Fruit fly (Drosophila melanogaster) whole organism, embryonic: ENCODE results near the gene CG34357.

Source experiments
- ATbp ChIP-seq: fragments of 200-800 bp; sonication (Bioruptor generic); optimal IDR thresholded peaks from 2 replicates; lab custom pipeline; 2017; ENCODE audit warnings: missing biosample characterization, mild to moderate bottlenecking, missing genetic modification characterization, missing genetic modification reagents
- Awh ChIP-seq: fragments of 200-800 bp; sonication (Bioruptor generic); IDR thresholded peaks from 2 replicates; pipeline ENCODE4, ENCODE4 v1.3.6; 2022; ENCODE audit warnings: missing biosample characterization, missing genetic modification characterization
- B-H2 ChIP-seq: fragments of 200-800 bp; sonication (Bioruptor generic); optimal IDR thresholded peaks from 2 replicates; lab custom pipeline; 2018; ENCODE audit warnings: missing biosample characterization, mild to moderate bottlenecking, missing genetic modification characterization
- CG12769 ChIP-seq: fragments of 200-800 bp; sonication (Bioruptor generic); optimal IDR thresholded peaks from 2 replicates; lab custom pipeline; 2019; ENCODE audit warnings: missing biosample characterization, mild to moderate bottlenecking, missing genetic modification characterization, moderate library complexity
- CG13775 ChIP-seq: fragments of 200-800 bp; sonication (Bioruptor generic); optimal IDR thresholded peaks from 3 replicates; lab custom pipeline; 2017; ENCODE audit warnings: missing biosample characterization, mild to moderate bottlenecking, missing genetic modification characterization
- CG14860 ChIP-seq: fragments of 200-800 bp; sonication (Bioruptor generic); IDR thresholded peaks from 3 replicates; pipeline ENCODE4 v1.3.6; 2022; ENCODE audit warnings: missing biosample characterization, missing genetic modification characterization; ENCODE audit not compliant: partially characterized antibody
- CG15479 ChIP-seq: fragments of 200-800 bp; sonication (Bioruptor generic); optimal IDR thresholded peaks from 3 replicates; lab custom pipeline; 2019; ENCODE audit warnings: missing biosample characterization, mild to moderate bottlenecking, missing genetic modification characterization, moderate library complexity
- CG16815 ChIP-seq: fragments of 200-800 bp; sonication (Bioruptor generic); optimal IDR thresholded peaks from 3 replicates; lab custom pipeline; 2017; ENCODE audit warnings: missing biosample characterization, mild to moderate bottlenecking, missing genetic modification characterization
- CG17328 ChIP-seq: fragments of 200-800 bp; sonication (Bioruptor generic); IDR thresholded peaks from 2 replicates; pipeline ENCODE4 v1.3.6; 2022; ENCODE audit warnings: missing biosample characterization, missing genetic modification characterization
- CG17359 ChIP-seq: fragments of 200-800 bp; sonication (Bioruptor generic); optimal IDR thresholded peaks from 3 replicates; lab custom pipeline; 2018; ENCODE audit warnings: missing biosample characterization, mild to moderate bottlenecking, missing genetic modification characterization, moderate library complexity
- CG17568 ChIP-seq: fragments of 200-800 bp; sonication (Bioruptor generic); optimal IDR thresholded peaks from 2 replicates; lab custom pipeline; 2018; ENCODE audit warnings: missing biosample characterization, mild to moderate bottlenecking, missing genetic modification characterization, moderate library complexity
- CG1792 ChIP-seq: fragments of 200-800 bp; sonication (Bioruptor generic); optimal IDR thresholded peaks from 2 replicates; lab custom pipeline; 2016; ENCODE audit warnings: missing biosample characterization, missing genetic modification characterization
- CG2202 ChIP-seq: fragments of 200-800 bp; sonication (Bioruptor generic); optimal IDR thresholded peaks from 2 replicates; lab custom pipeline; 2018; ENCODE audit warnings: missing biosample characterization, mild to moderate bottlenecking, missing genetic modification characterization
- CG2712 ChIP-seq: fragments of 200-800 bp; optimal IDR thresholded peaks from 3 replicates; lab custom pipeline; 2019; ENCODE audit warnings: missing biosample characterization, mild to moderate bottlenecking, missing genetic modification characterization, moderate library complexity
- CG3163 ChIP-seq: fragments of 200-800 bp; sonication (Bioruptor generic); optimal IDR thresholded peaks from 3 replicates; lab custom pipeline; 2016; ENCODE audit warnings: missing biosample characterization, missing genetic modification characterization
- CG33213 ChIP-seq: fragments of 200-800 bp; sonication (Bioruptor generic); optimal IDR thresholded peaks from 3 replicates; lab custom pipeline; 2016; ENCODE audit warnings: missing biosample characterization, missing genetic modification characterization
- CG43689 ChIP-seq: fragments of 200-800 bp; sonication (Bioruptor generic); IDR thresholded peaks from 2 replicates; pipeline ENCODE4 v1.3.6; 2022; ENCODE audit warnings: missing biosample characterization, missing genetic modification characterization
- CG4617 ChIP-seq: fragments of 200-800 bp; sonication (Bioruptor generic); optimal IDR thresholded peaks from 3 replicates; lab custom pipeline; 2016; ENCODE audit warnings: missing biosample characterization, missing genetic modification characterization, borderline replicate concordance
- CG6689 ChIP-seq: fragments of 200-800 bp; sonication (Bioruptor generic); IDR thresholded peaks from 2 replicates; pipeline ENCODE4 v1.3.6; 2022; ENCODE audit warnings: missing biosample characterization, missing genetic modification characterization
- CG6813 ChIP-seq: fragments of 200-800 bp; sonication (Bioruptor generic); optimal IDR thresholded peaks from 2 replicates; lab custom pipeline; 2017; ENCODE audit warnings: missing biosample characterization, missing genetic modification characterization, mild to moderate bottlenecking, moderate library complexity, missing genetic modification reagents
- CG8281 ChIP-seq: fragments of 200-800 bp; sonication (Bioruptor generic); optimal IDR thresholded peaks from 2 replicates; lab custom pipeline; 2018; ENCODE audit warnings: missing biosample characterization, mild to moderate bottlenecking, missing genetic modification characterization, moderate library complexity
- CG8388 ChIP-seq: fragments of 200-800 bp; sonication (Bioruptor generic); optimal IDR thresholded peaks from 2 replicates; lab custom pipeline; 2019; ENCODE audit warnings: missing biosample characterization, mild to moderate bottlenecking, missing genetic modification characterization, moderate library complexity
- Deaf1 ChIP-seq: fragments of 200-800 bp; optimal IDR thresholded peaks from 3 replicates; lab custom pipeline; 2019; ENCODE audit warnings: missing biosample characterization, mild to moderate bottlenecking, missing genetic modification characterization, moderate library complexity
- Eip74EF ChIP-seq, 2 experiments: fragments of 200-800 bp in 1 of 2; fragments of >200 bp in 1 of 2; sonication (Bioruptor generic) in 1 of 2; optimal IDR thresholded peaks; 2 replicates each; lab custom pipeline; 2017 to 2019; ENCODE audit warnings: missing biosample characterization in 2 of 2, missing genetic modification characterization in 2 of 2, mild to moderate bottlenecking in 1 of 2, moderate library complexity in 1 of 2
- Ets65A ChIP-seq: fragments of 200-800 bp; sonication (Bioruptor generic); peaks from one replicate; lab custom pipeline; 2016; ENCODE audit warnings: missing biosample characterization, missing genetic modification characterization
- HLH54F ChIP-seq: fragments of 200-800 bp; sonication (Bioruptor generic); optimal IDR thresholded peaks from 3 replicates; lab custom pipeline; 2016; ENCODE audit warnings: missing biosample characterization, missing genetic modification characterization
- Hmx ChIP-seq: fragments of 200-800 bp; sonication (Bioruptor generic); optimal IDR thresholded peaks from 2 replicates; lab custom pipeline; 2016; ENCODE audit warnings: missing biosample characterization, missing genetic modification characterization
- Hr78 ChIP-seq, 2 experiments: fragments of 200-800 bp in 1 of 2; fragments of >200 bp in 1 of 2; sonication (Bioruptor generic) in 1 of 2; optimal IDR thresholded peaks; 2 replicates each; lab custom pipeline; 2017 to 2019; ENCODE audit warnings: missing biosample characterization in 2 of 2, missing genetic modification characterization in 2 of 2, mild to moderate bottlenecking in 1 of 2, moderate library complexity in 1 of 2
- Lpt ChIP-seq: fragments of >200 bp; optimal IDR thresholded peaks from 2 replicates; lab custom pipeline; 2018; ENCODE audit warnings: missing biosample characterization, missing genetic modification characterization
- Optix ChIP-seq: fragments of 200-800 bp; sonication (Bioruptor generic); IDR thresholded peaks from 3 replicates; pipeline ENCODE4 v1.3.6; 2022; ENCODE audit warnings: missing biosample characterization, missing genetic modification characterization
- Pdp1 ChIP-seq, 2 experiments: fragments of 200-800 bp; sonication (Bioruptor generic); optimal IDR thresholded peaks; 3 replicates each; lab custom pipeline; 2016; ENCODE audit warnings: missing biosample characterization in 2 of 2, missing genetic modification characterization in 2 of 2, mild to moderate bottlenecking in 1 of 2, moderate library complexity in 1 of 2
- Ptx1 ChIP-seq: fragments of 200-800 bp; sonication (Bioruptor generic); IDR thresholded peaks from 2 replicates; pipeline ENCODE4 v1.3.6; 2022; ENCODE audit warnings: missing biosample characterization, missing genetic modification characterization
- Side ChIP-seq: fragments of 200-800 bp; sonication (Bioruptor generic); optimal IDR thresholded peaks from 2 replicates; lab custom pipeline; 2016; ENCODE audit warnings: missing biosample characterization, missing genetic modification characterization
- Xrp1 ChIP-seq: fragments of 200-800 bp; sonication (Bioruptor generic); IDR thresholded peaks from 2 replicates; pipeline ENCODE4 v1.3.6; 2022; ENCODE audit warnings: missing biosample characterization, missing genetic modification characterization
- abd-A ChIP-seq: fragments of 200-800 bp; sonication (Bioruptor generic); optimal IDR thresholded peaks from 3 replicates; lab custom pipeline; 2019; ENCODE audit warnings: missing biosample characterization, mild to moderate bottlenecking, missing genetic modification characterization, moderate library complexity
- ato ChIP-seq: fragments of 200-800 bp; sonication (Bioruptor generic); IDR thresholded peaks from 2 replicates; pipeline ENCODE4 v1.3.6; 2022; ENCODE audit warnings: missing biosample characterization, missing genetic modification characterization; ENCODE audit not compliant: partially characterized antibody
- cg ChIP-seq: fragments of 200-800 bp; sonication (Bioruptor generic); optimal IDR thresholded peaks from 3 replicates; lab custom pipeline; 2019; ENCODE audit warnings: missing biosample characterization, mild to moderate bottlenecking, missing genetic modification characterization, moderate library complexity
- cwo ChIP-seq: fragments of 200-800 bp; sonication (Bioruptor generic); optimal IDR thresholded peaks from 3 replicates; lab custom pipeline; 2017; ENCODE audit warnings: missing biosample characterization, missing genetic modification characterization, mild to moderate bottlenecking, moderate library complexity, missing genetic modification reagents
- eve ChIP-seq, 2 experiments: fragments of >200 bp; optimal IDR thresholded peaks; 2 replicates each; lab custom pipeline; 2017; ENCODE audit warnings: missing biosample characterization in 2 of 2, missing genetic modification characterization in 2 of 2
- fd102C ChIP-seq: fragments of 200-800 bp; sonication (Bioruptor generic); optimal IDR thresholded peaks from 2 replicates; lab custom pipeline; 2018; ENCODE audit warnings: missing biosample characterization, mild to moderate bottlenecking, missing genetic modification characterization, moderate library complexity
- gcm2 ChIP-seq: fragments of 200-800 bp; sonication (Bioruptor generic); optimal IDR thresholded peaks from 2 replicates; lab custom pipeline; 2016; ENCODE audit warnings: missing biosample characterization, missing genetic modification characterization
- jing ChIP-seq: fragments of 200-800 bp; sonication (Bioruptor generic); optimal IDR thresholded peaks from 2 replicates; lab custom pipeline; 2018; ENCODE audit warnings: missing biosample characterization, mild to moderate bottlenecking, missing genetic modification characterization
- phol ChIP-seq: fragments of 200-800 bp; sonication (Bioruptor generic); optimal IDR thresholded peaks from 3 replicates; lab custom pipeline; 2018; ENCODE audit warnings: missing biosample characterization, mild to moderate bottlenecking, missing genetic modification characterization, moderate library complexity
- ranshi ChIP-seq: fragments of 200-800 bp; sonication (Bioruptor generic); IDR thresholded peaks from 2 replicates; pipeline ENCODE4 v1.3.6; 2022; ENCODE audit warnings: missing biosample characterization, missing genetic modification characterization
- slp2 ChIP-seq: fragments of 200-800 bp; sonication (Bioruptor generic); optimal IDR thresholded peaks from 2 replicates; lab custom pipeline; 2016; ENCODE audit warnings: missing biosample characterization, missing genetic modification characterization
- sr ChIP-seq: fragments of 200-800 bp; sonication (Bioruptor generic); IDR thresholded peaks from 3 replicates; pipeline ENCODE4 v1.3.6; 2022; ENCODE audit warnings: missing biosample characterization, missing genetic modification characterization
- stc ChIP-seq: fragments of 200-800 bp; sonication (Bioruptor generic); IDR thresholded peaks from 2 replicates; pipeline ENCODE4 v1.3.6; 2022; ENCODE audit warnings: missing biosample characterization, missing genetic modification characterization
- zen2 ChIP-seq: fragments of 200-800 bp; sonication (Bioruptor generic); IDR thresholded peaks from 3 replicates; pipeline ENCODE4 v1.3.6; 2022; ENCODE audit warnings: missing biosample characterization, missing genetic modification characterization; ENCODE audit not compliant: partially characterized antibody

Gene CG34357

DNA sequence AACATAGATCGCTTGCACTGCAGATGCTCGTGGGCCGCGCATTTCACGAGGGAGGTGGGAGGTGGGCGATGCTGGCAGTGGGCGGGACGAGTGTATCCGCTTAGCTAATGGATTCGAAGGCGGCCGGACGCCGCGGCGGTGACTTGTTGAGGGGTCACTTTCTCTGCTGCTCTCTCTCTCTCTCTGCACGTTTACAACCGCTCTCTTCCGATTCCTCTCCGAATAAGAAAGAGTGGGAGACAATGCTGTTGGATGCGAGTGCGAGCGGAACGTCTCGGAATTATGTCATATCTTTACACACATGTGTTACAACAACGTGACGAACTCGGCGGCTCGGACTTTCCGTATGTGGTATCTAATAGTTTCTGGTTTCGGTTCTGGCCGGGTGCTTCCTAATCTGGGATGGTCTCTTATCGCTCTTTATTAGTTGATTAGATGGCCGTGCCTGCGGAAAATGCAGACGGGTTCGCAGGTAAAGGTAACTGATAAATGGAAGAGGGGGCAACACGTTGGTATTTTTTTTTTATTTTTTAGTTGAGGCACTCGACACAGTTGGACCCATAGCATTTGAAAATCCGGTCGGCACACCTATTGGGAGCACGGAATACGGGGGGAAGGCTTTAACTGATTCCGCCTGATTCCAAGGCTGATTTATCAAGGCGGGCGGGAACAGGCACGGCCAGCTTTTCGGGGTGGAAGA, 105.4 kb downstream of the CG34357 start (continued):
- TF ChIP-seq ATbp (GFP tag; lab: Kevin White, UChicago) (no peak), CG4617 (GFP tag; lab: Kevin White, UChicago) (no peak), ato (GFP tag; lab: Robert Waterston, UW) (no peak), gcm2 (no peak), Xrp1 (GFP tag; lab: Robert Waterston, UW) (no peak), zen2 (0 out of 3 replicates have a peak, but pooled peaks have one; percentile 9), HLH54F (GFP tag; lab: Kevin White, UChicago) (no peak), CG15479 (peak; percentile 83), CG3163 (peak; percentile 81), CG1792 (GFP tag; lab: Kevin White, UChicago) (no peak), CG6689 (GFP tag; lab: Robert Waterston, UW) (no peak), Eip74EF (GFP tag; optimal IDR thresholded peaks at IDR 0.05; lab: Kevin White, UChicago) (peak in 1 of 2 experiments; percentile 14), CG33213 (GFP tag; lab: Kevin White, UChicago) (no peak), Optix (GFP tag; lab: Robert Waterston, UW) (no peak), cwo (GFP tag; lab: Kevin White, UChicago) (peak; percentile 16), Deaf1 (tag; lab: Kevin White, UChicago) (peak; percentile 37), Pdp1 (GFP tag; optimal IDR thresholded peaks at IDR 0.05; lab: Kevin White, UChicago) (peak in 1 of 2 experiments; percentile 99), CG13775 (GFP tag; lab: Kevin White, UChicago) (no peak), Hmx (no peak), cg (no peak), CG6813 (GFP tag; lab: Kevin White, UChicago) (peak; percentile 42), fd102C (GFP tag; lab: Kevin White, UChicago) (no peak), jing (GFP tag; lab: Kevin White, UChicago) (no peak), Hr78 (GFP tag; optimal IDR thresholded peaks at IDR 0.05; lab: Kevin White, UChicago) (peak in 1 of 2 experiments; percentile 41), ranshi (GFP tag; lab: Robert Waterston, UW) (no peak), abd-A (tag; lab: Kevin White, UChicago) (peak; percentile 2), CG17568 (GFP tag; lab: Kevin White, UChicago) (no peak), slp2 (GFP tag; lab: Kevin White, UChicago) (no peak), phol (no peak), stc (no peak), CG2712 (no peak), CG17359 (tag; lab: Kevin White, UChicago) (no peak), Side (no peak), CG14860 (GFP tag; lab: Robert Waterston, UW) (no peak), Lpt (no peak), CG43689 (GFP tag; lab: Robert Waterston, UW) (no peak), CG17328 (GFP tag; lab: Robert Waterston, UW) (no peak), sr (GFP tag; lab: Robert Waterston, UW) (peak; percentile 99), CG12769 (tag; lab: Kevin White, UChicago) (peak; percentile 16), B-H2 (GFP tag; lab: Kevin White, UChicago) (no peak), Awh (GFP tag; lab: Robert Waterston, UW) (0 out of 2 replicates have a peak, but pooled peaks have one; percentile 18), Ptx1 (GFP tag; lab: Robert Waterston, UW) (no peak), eve (GFP tag; optimal IDR thresholded peaks at IDR 0.05; lab: Kevin White, UChicago) (no peak), CG2202 (no peak), CG16815 (GFP tag; lab: Kevin White, UChicago) (no peak), CG8281 (no peak), Ets65A (GFP tag; lab: Kevin White, UChicago) (no peak), CG8388 (no peak)
